Fruit fly (Drosophila melanogaster) whole organism, embryonic: ENCODE data around the gene CHES-1-like.

Experiments used
- Ada2b ChIP-seq: fragments of 200-800 bp; sonication (Bioruptor generic); IDR thresholded peaks from 2 replicates; pipeline ENCODE4 v1.3.6; 2022; ENCODE audit warnings: missing biosample characterization, missing genetic modification characterization
- Blimp-1 ChIP-seq: fragments of 200-800 bp; sonication (Bioruptor generic); optimal IDR thresholded peaks from 3 replicates; lab custom pipeline; 2018; ENCODE audit warnings: missing biosample characterization, missing genetic modification characterization, mild to moderate bottlenecking, moderate library complexity, missing genetic modification reagents
- CG10267 ChIP-seq: fragments of 200-800 bp; sonication (Bioruptor generic); optimal IDR thresholded peaks from 2 replicates; lab custom pipeline; 2018; ENCODE audit warnings: missing biosample characterization, mild to moderate bottlenecking, missing genetic modification characterization, moderate library complexity
- CG10431 ChIP-seq: fragments of 200-800 bp; sonication (Bioruptor generic); optimal IDR thresholded peaks from 3 replicates; lab custom pipeline; 2018; ENCODE audit warnings: missing biosample characterization, mild to moderate bottlenecking, missing genetic modification characterization
- CG11398 ChIP-seq: fragments of 200-800 bp; sonication (Bioruptor generic); optimal IDR thresholded peaks from 2 replicates; lab custom pipeline; 2016; ENCODE audit warnings: missing biosample characterization, missing genetic modification characterization
- CG12236 ChIP-seq: fragments of 200-800 bp; sonication (Bioruptor generic); optimal IDR thresholded peaks from 2 replicates; lab custom pipeline; 2016; ENCODE audit warnings: missing biosample characterization, missing genetic modification characterization
- CG14710 ChIP-seq: fragments of 200-800 bp; sonication (Bioruptor generic); optimal IDR thresholded peaks from 3 replicates; lab custom pipeline; 2019; ENCODE audit warnings: missing biosample characterization, mild to moderate bottlenecking, missing genetic modification characterization, moderate library complexity
- CG15073 ChIP-seq: fragments of 200-800 bp; sonication (Bioruptor generic); optimal IDR thresholded peaks from 2 replicates; lab custom pipeline; 2016; ENCODE audit warnings: missing biosample characterization, missing genetic modification characterization
- CG16779 ChIP-seq: fragments of 200-800 bp; sonication (Bioruptor generic); IDR thresholded peaks from 2 replicates; pipeline ENCODE4 v1.3.6; 2022; ENCODE audit warnings: missing biosample characterization, missing genetic modification characterization
- CG16815 ChIP-seq: fragments of 200-800 bp; sonication (Bioruptor generic); optimal IDR thresholded peaks from 3 replicates; lab custom pipeline; 2017; ENCODE audit warnings: missing biosample characterization, mild to moderate bottlenecking, missing genetic modification characterization
- CG17186 ChIP-seq: fragments of 200-800 bp; sonication (Bioruptor generic); optimal IDR thresholded peaks from 3 replicates; lab custom pipeline; 2017; ENCODE audit warnings: missing biosample characterization, missing genetic modification reagents, missing genetic modification characterization
- CG17361 ChIP-seq: fragments of 200-800 bp; sonication (Bioruptor generic); IDR thresholded peaks from 3 replicates; pipeline ENCODE4 v1.3.6; 2022; ENCODE audit warnings: missing biosample characterization, missing genetic modification characterization
- CG18764 ChIP-seq: fragments of 200-800 bp; sonication (Bioruptor generic); optimal IDR thresholded peaks from 3 replicates; lab custom pipeline; 2016; ENCODE audit warnings: missing biosample characterization, missing genetic modification characterization
- CG30431 ChIP-seq: fragments of 200-800 bp; sonication (Bioruptor generic); optimal IDR thresholded peaks from 2 replicates; lab custom pipeline; 2017; ENCODE audit warnings: missing biosample characterization, missing genetic modification characterization
- CG3281 ChIP-seq: fragments of 200-800 bp; sonication (Bioruptor generic); optimal IDR thresholded peaks from 3 replicates; lab custom pipeline; 2017; ENCODE audit warnings: missing biosample characterization, mild to moderate bottlenecking, missing genetic modification characterization
- CG5953 ChIP-seq: fragments of 200-800 bp; sonication (Bioruptor generic); IDR thresholded peaks from 2 replicates; pipeline ENCODE4 v1.3.6; 2022; ENCODE audit warnings: missing biosample characterization, missing genetic modification characterization
- CG7357 ChIP-seq: fragments of 200-800 bp; sonication (Bioruptor generic); IDR thresholded peaks from 3 replicates; pipeline ENCODE4 v1.3.6; 2022; ENCODE audit warnings: missing biosample characterization, missing genetic modification characterization
- CG7745 ChIP-seq: fragments of 200-800 bp; sonication (Bioruptor generic); optimal IDR thresholded peaks from 2 replicates; lab custom pipeline; 2018; ENCODE audit warnings: missing biosample characterization, mild to moderate bottlenecking, missing genetic modification characterization, moderate library complexity
- CG7839 ChIP-seq: fragments of 200-800 bp; sonication (Bioruptor generic); optimal IDR thresholded peaks from 3 replicates; lab custom pipeline; 2018; ENCODE audit warnings: missing biosample characterization, mild to moderate bottlenecking, missing genetic modification characterization, moderate library complexity
- CG8765 ChIP-seq: fragments of 200-800 bp; sonication (Bioruptor generic); IDR thresholded peaks from 2 replicates; pipeline ENCODE4 v1.3.6; 2022; ENCODE audit warnings: missing biosample characterization, missing genetic modification characterization
- CG9817 ChIP-seq: fragments of 200-800 bp; sonication (Bioruptor generic); optimal IDR thresholded peaks from 2 replicates; lab custom pipeline; 2018; ENCODE audit warnings: missing biosample characterization, mild to moderate bottlenecking, missing genetic modification characterization, moderate library complexity
- Dip3 ChIP-seq: fragments of 200-800 bp; sonication (Bioruptor generic); optimal IDR thresholded peaks from 3 replicates; lab custom pipeline; 2016; ENCODE audit warnings: missing biosample characterization, missing genetic modification characterization
- Ets97D ChIP-seq: fragments of 200-800 bp; sonication (Bioruptor generic); optimal IDR thresholded peaks from 3 replicates; lab custom pipeline; 2016; ENCODE audit warnings: missing biosample characterization, missing genetic modification characterization
- Hr3 ChIP-seq: fragments of 200-800 bp; sonication (Bioruptor generic); optimal IDR thresholded peaks from 3 replicates; lab custom pipeline; 2016; ENCODE audit warnings: missing biosample characterization, missing genetic modification characterization
- MESR4 ChIP-seq: fragments of 200-800 bp; sonication (Bioruptor generic); optimal IDR thresholded peaks from 2 replicates; lab custom pipeline; 2018; ENCODE audit warnings: missing biosample characterization, mild to moderate bottlenecking, missing genetic modification characterization, moderate library complexity
- Max ChIP-seq: fragments of 200-800 bp; sonication (Bioruptor generic); optimal IDR thresholded peaks from 2 replicates; lab custom pipeline; 2016; ENCODE audit warnings: missing biosample characterization, mild to moderate bottlenecking, missing genetic modification characterization
- Nf-YC ChIP-seq: fragments of 200-800 bp; optimal IDR thresholded peaks from 3 replicates; lab custom pipeline; 2019; ENCODE audit warnings: missing biosample characterization, mild to moderate bottlenecking, missing genetic modification characterization, moderate library complexity
- Sin3A ChIP-seq: fragments of >200 bp; optimal IDR thresholded peaks from 2 replicates; lab custom pipeline; 2018
- Six4 ChIP-seq: fragments of 200-800 bp; sonication (Bioruptor generic); optimal IDR thresholded peaks from 2 replicates; lab custom pipeline; 2016; ENCODE audit warnings: missing biosample characterization, missing genetic modification characterization
- Stat92E ChIP-seq, 3 experiments: fragments of >200 bp in 2 of 3; fragments of 200-800 bp in 1 of 3; sonication (Bioruptor generic) in 1 of 3; optimal IDR thresholded peaks; 2 replicates each; lab custom pipeline; 2017 to 2019; ENCODE audit warnings: missing biosample characterization in 3 of 3, missing genetic modification characterization in 3 of 3, mild to moderate bottlenecking in 1 of 3, moderate library complexity in 1 of 3
- abd-A ChIP-seq: fragments of 200-800 bp; sonication (Bioruptor generic); optimal IDR thresholded peaks from 3 replicates; lab custom pipeline; 2019; ENCODE audit warnings: missing biosample characterization, mild to moderate bottlenecking, missing genetic modification characterization, moderate library complexity
- ash1 ChIP-seq: fragments of 200-800 bp; sonication (Bioruptor generic); optimal IDR thresholded peaks from 2 replicates; lab custom pipeline; 2018; ENCODE audit warnings: missing biosample characterization, mild to moderate bottlenecking, missing genetic modification characterization
- btn ChIP-seq: fragments of 200-800 bp; sonication (Bioruptor generic); optimal IDR thresholded peaks from 2 replicates; lab custom pipeline; 2016; ENCODE audit warnings: missing biosample characterization, missing genetic modification characterization
- cwo ChIP-seq: fragments of 200-800 bp; sonication (Bioruptor generic); optimal IDR thresholded peaks from 3 replicates; lab custom pipeline; 2017; ENCODE audit warnings: missing biosample characterization, missing genetic modification characterization, mild to moderate bottlenecking, moderate library complexity, missing genetic modification reagents
- ems ChIP-seq: fragments of 200-800 bp; sonication (Bioruptor generic); optimal IDR thresholded peaks from 3 replicates; lab custom pipeline; 2016; ENCODE audit warnings: missing biosample characterization, missing genetic modification characterization
- kni ChIP-seq: fragments of 200-800 bp; sonication (Bioruptor generic); optimal IDR thresholded peaks from 3 replicates; lab custom pipeline; 2017; ENCODE audit warnings: mild to moderate bottlenecking, missing biosample characterization, missing genetic modification reagents, missing genetic modification characterization
- lmd ChIP-seq: fragments of 200-800 bp; sonication (Bioruptor generic); IDR thresholded peaks from 2 replicates; pipeline ENCODE4 v1.3.6; 2022; ENCODE audit warnings: missing biosample characterization, missing genetic modification characterization
- mam ChIP-seq: fragments of 200-800 bp; sonication (Bioruptor generic); optimal IDR thresholded peaks from 3 replicates; lab custom pipeline; 2016; ENCODE audit warnings: missing biosample characterization, missing genetic modification characterization
- mld ChIP-seq: fragments of 200-800 bp; sonication (Bioruptor generic); IDR thresholded peaks from 3 replicates; pipeline ENCODE4 v1.3.6; 2022; ENCODE audit warnings: missing biosample characterization, missing genetic modification characterization; ENCODE audit not compliant: partially characterized antibody
- nerfin-2 ChIP-seq: fragments of 200-800 bp; sonication (Bioruptor generic); IDR thresholded peaks from 2 replicates; pipeline ENCODE4 v1.3.6; 2022; ENCODE audit warnings: missing biosample characterization, missing genetic modification characterization; ENCODE audit not compliant: partially characterized antibody
- otp ChIP-seq: fragments of 200-800 bp; sonication (Bioruptor generic); IDR thresholded peaks from 3 replicates; pipeline ENCODE4, ENCODE4 v1.3.6; 2022; ENCODE audit warnings: missing biosample characterization, missing genetic modification characterization
- repo ChIP-seq: fragments of 200-800 bp; sonication (Bioruptor generic); optimal IDR thresholded peaks from 2 replicates; lab custom pipeline; 2016; ENCODE audit warnings: missing biosample characterization, missing genetic modification characterization
- salm ChIP-seq: fragments of 200-800 bp; sonication (Bioruptor generic); optimal IDR thresholded peaks from 2 replicates; lab custom pipeline; 2018; ENCODE audit warnings: missing biosample characterization, mild to moderate bottlenecking, missing genetic modification characterization
- sima ChIP-seq: fragments of 200-800 bp; sonication (Bioruptor generic); optimal IDR thresholded peaks from 2 replicates; lab custom pipeline; 2016; ENCODE audit warnings: missing biosample characterization, missing genetic modification characterization
- slbo ChIP-seq: fragments of 200-800 bp; sonication (Bioruptor generic); IDR thresholded peaks from 2 replicates; pipeline ENCODE4 v1.3.6; 2022; ENCODE audit warnings: missing biosample characterization, missing genetic modification characterization
- sqz ChIP-seq: fragments of 200-800 bp; sonication (Bioruptor generic); optimal IDR thresholded peaks from 3 replicates; lab custom pipeline; 2018; ENCODE audit warnings: missing biosample characterization, mild to moderate bottlenecking, missing genetic modification characterization
- tin ChIP-seq: fragments of 200-800 bp; sonication (Bioruptor generic); optimal IDR thresholded peaks from 3 replicates; lab custom pipeline; 2016; ENCODE audit warnings: missing biosample characterization, missing genetic modification characterization
- trem ChIP-seq: fragments of 200-800 bp; optimal IDR thresholded peaks from 3 replicates; lab custom pipeline; 2019; ENCODE audit warnings: missing biosample characterization, mild to moderate bottlenecking, missing genetic modification characterization, moderate library complexity

Gene CHES-1-like

dm6 chrX:7696711-7697654 is 12.2 kb downstream of the CHES-1-like start (continued):
- peak; percentile 21 for TF ChIP-seq sima (GFP tag; lab: Kevin White, UChicago)
- peak; percentile 94 for TF ChIP-seq CG7839 (tag; lab: Kevin White, UChicago)
- TF ChIP-seq CG7357 (GFP tag; lab: Robert Waterston, UW), result peak; percentile 83
- peak; percentile 27 for TF ChIP-seq CG14710 (tag; lab: Kevin White, UChicago)
- no peak for TF ChIP-seq CG7745 (tag; lab: Kevin White, UChicago)
- TF ChIP-seq otp, result peak; percentile 78
- peak; percentile 75 for TF ChIP-seq Six4
- peak; percentile 60; the same call in 1 of the 2 replicates for TF ChIP-seq CG8765 (GFP tag; lab: Robert Waterston, UW)
- TF ChIP-seq CG9817 (tag; lab: Kevin White, UChicago), result peak; percentile 95
- peak; percentile 83 for TF ChIP-seq Max (GFP tag; lab: Kevin White, UChicago)
- peak; percentile 41 for TF ChIP-seq kni (GFP tag; lab: Kevin White, UChicago)
- TF ChIP-seq repo (GFP tag; lab: Kevin White, UChicago), result peak; percentile 48
- peak; percentile 24 for TF ChIP-seq CG15073
- TF ChIP-seq CG5953 (GFP tag; lab: Robert Waterston, UW), result peak; percentile 62; the same call in 1 of the 2 replicates
- TF ChIP-seq CG18764, result peak; percentile 56
- TF ChIP-seq CG16815 (GFP tag; lab: Kevin White, UChicago), result peak; percentile 81
- no peak for TF ChIP-seq mld (GFP tag; lab: Robert Waterston, UW)
- TF ChIP-seq slbo (GFP tag; lab: Robert Waterston, UW), result peak; percentile 95
- peak; percentile 72 for TF ChIP-seq sqz (GFP tag; lab: Kevin White, UChicago)
- TF ChIP-seq ash1 (GFP tag; lab: Kevin White, UChicago), result peak; percentile 38
- TF ChIP-seq lmd (GFP tag; lab: Robert Waterston, UW), result peak; percentile 89
- TF ChIP-seq ems (GFP tag; lab: Kevin White, UChicago), result peak; percentile 83
- TF ChIP-seq CG3281, result peak; percentile 97
- peak; percentile 83 for TF ChIP-seq tin (GFP tag; lab: Kevin White, UChicago)
- TF ChIP-seq CG16779 (GFP tag; lab: Robert Waterston, UW), result peak; percentile 88
- TF ChIP-seq CG10431 (GFP tag; lab: Kevin White, UChicago), result peak; percentile 60
- peak; percentile 89 for TF ChIP-seq Nf-YC
- TF ChIP-seq btn (GFP tag; lab: Kevin White, UChicago), result no peak
- peak; percentile 93 for TF ChIP-seq Dip3 (GFP tag; lab: Kevin White, UChicago)
- no peak for TF ChIP-seq Sin3A (lab: Kevin White, UChicago)
- peak; percentile 73 for TF ChIP-seq salm (tag; lab: Kevin White, UChicago)
- peak; percentile 94 for TF ChIP-seq abd-A (tag; lab: Kevin White, UChicago)
- peak; percentile 75 for TF ChIP-seq CG11398 (GFP tag; lab: Kevin White, UChicago)
- TF ChIP-seq nerfin-2 (GFP tag; lab: Robert Waterston, UW), result no peak
- TF ChIP-seq Blimp-1, result peak; percentile 71
- peak in 1 of 3 experiments; percentile 3 for TF ChIP-seq Stat92E (GFP tag; optimal IDR thresholded peaks at IDR 0.05; lab: Kevin White, UChicago)
- TF ChIP-seq CG17361 (GFP tag; lab: Robert Waterston, UW), result peak; percentile 88
- peak; percentile 93 for TF ChIP-seq mam (GFP tag; lab: Kevin White, UChicago)
- peak; percentile 23 for TF ChIP-seq MESR4 (GFP tag; lab: Kevin White, UChicago)
- TF ChIP-seq CG30431 (GFP tag; lab: Kevin White, UChicago), result peak; percentile 64
- TF ChIP-seq Ets97D (GFP tag; lab: Kevin White, UChicago), result peak; percentile 51
- TF ChIP-seq Ada2b, result peak; percentile 94
- peak; percentile 77 for TF ChIP-seq CG10267 (tag; lab: Kevin White, UChicago)
- TF ChIP-seq CG12236 (GFP tag; lab: Kevin White, UChicago), result peak; percentile 53
- peak; percentile 29 for TF ChIP-seq trem
- TF ChIP-seq cwo (GFP tag; lab: Kevin White, UChicago), result peak; percentile 95
- peak; percentile 12 for TF ChIP-seq CG17186 (GFP tag; lab: Kevin White, UChicago)
- peak; percentile 77 for TF ChIP-seq Hr3 (GFP tag; lab: Kevin White, UChicago)
